Fruit fly (Drosophila melanogaster): ENCODE results near the gene ND-15.

ND-15 gene

dm6 chr2L:166115-167069, 51.9 kb downstream of the ND-15 start (continued):
- TF ChIP-seq CG14965 (GFP tag; optimal IDR thresholded peaks at IDR 0.05; ENCODE audit: borderline replicate concordance) = no peak

- TF ChIP-seq nom (GFP tag; optimal IDR thresholded peaks at IDR 0.05) (peak; percentile 93), Adf1 (GFP tag; IDR thresholded peaks at IDR 0.05) (no peak), MTF-1 (GFP tag; optimal IDR thresholded peaks at IDR 0.05; ENCODE audit: borderline replicate concordance) (no peak), vnd (GFP tag; IDR thresholded peaks at IDR 0.05; ENCODE audit: partially characterized antibody) (no peak), CG3726 (GFP tag; IDR thresholded peaks at IDR 0.05) (no peak), CG1832 (GFP tag; optimal IDR thresholded peaks at IDR 0.05) (no peak), E2f2 (GFP tag; IDR thresholded peaks at IDR 0.05) (no peak), CG14965 (GFP tag; optimal IDR thresholded peaks at IDR 0.05; ENCODE audit: borderline replicate concordance) (no peak), CG13894 (tag; optimal IDR thresholded peaks at IDR 0.05) (peak; percentile 20), bsh (GFP tag; optimal IDR thresholded peaks at IDR 0.05) (peak in 1 of 2 experiments; percentile 28)
Measured at dm6 chr2L:168270-168901, 53.9 kb downstream of the ND-15 start.

- no peak for TF ChIP-seq kah (GFP tag; optimal IDR thresholded peaks at IDR 0.05)
- TF ChIP-seq CG16813 (GFP tag; IDR thresholded peaks at IDR 0.05; ENCODE audit: partially characterized antibody) = no peak
- TF ChIP-seq zen2 (GFP tag; IDR thresholded peaks at IDR 0.05; ENCODE audit: partially characterized antibody) = no peak
- no peak for TF ChIP-seq CG14860 (GFP tag; IDR thresholded peaks at IDR 0.05; ENCODE audit: partially characterized antibody)
- no peak for TF ChIP-seq dpn (GFP tag; optimal IDR thresholded peaks at IDR 0.05)
- no peak for TF ChIP-seq wdn (GFP tag; IDR thresholded peaks at IDR 0.05)
- TF ChIP-seq lola (GFP tag; optimal IDR thresholded peaks at IDR 0.05) = no peak
- no peak for TF ChIP-seq ac (GFP tag; optimal IDR thresholded peaks at IDR 0.05)
- peak; percentile 21 for TF ChIP-seq sd (tag; optimal IDR thresholded peaks at IDR 0.05)
- no peak for TF ChIP-seq CG8944 (GFP tag; optimal IDR thresholded peaks at IDR 0.05)
- TF ChIP-seq jumu (GFP tag; optimal IDR thresholded peaks at IDR 0.05) = no peak
- no peak for TF ChIP-seq scrt (GFP tag; optimal IDR thresholded peaks at IDR 0.05)
- no peak for TF ChIP-seq CG8765 (GFP tag; IDR thresholded peaks at IDR 0.05)
- no peak for TF ChIP-seq Gsc (GFP tag; IDR thresholded peaks at IDR 0.05)
- TF ChIP-seq sc (optimal IDR thresholded peaks at IDR 0.05) = no peak
- TF ChIP-seq sc (GFP tag; optimal IDR thresholded peaks at IDR 0.05) = no peak
- no peak for TF ChIP-seq pb (GFP tag; optimal IDR thresholded peaks at IDR 0.05)
- no peak for TF ChIP-seq Camta (GFP tag; optimal IDR thresholded peaks at IDR 0.05)
- peak; percentile 55 for TF ChIP-seq grn (GFP tag; optimal IDR thresholded peaks at IDR 0.05)
- TF ChIP-seq Bdp1 (GFP tag; optimal IDR thresholded peaks at IDR 0.05) = no peak
- no peak for TF ChIP-seq zfh2 (GFP tag; optimal IDR thresholded peaks at IDR 0.05)
- TF ChIP-seq Blimp-1 (GFP tag; optimal IDR thresholded peaks at IDR 0.05) = no peak
- no peak for TF ChIP-seq CG8478 (optimal IDR thresholded peaks at IDR 0.05)
- no peak for TF ChIP-seq inv (GFP tag; IDR thresholded peaks at IDR 0.05; ENCODE audit: partially characterized antibody)
- TF ChIP-seq exex (tag; optimal IDR thresholded peaks at IDR 0.05) = peak; percentile 91
- peak; percentile 10 for TF ChIP-seq CG9437 (GFP tag; optimal IDR thresholded peaks at IDR 0.05)
- TF ChIP-seq tgo (GFP tag; IDR thresholded peaks at IDR 0.05) = no peak
- no peak for TF ChIP-seq Dek (tag; optimal IDR thresholded peaks at IDR 0.05)
- TF ChIP-seq Pdp1 (GFP tag; optimal IDR thresholded peaks at IDR 0.05) = peak in 1 of 2 experiments; percentile 69
- TF ChIP-seq CG13775 (GFP tag; optimal IDR thresholded peaks at IDR 0.05) = no peak
- TF ChIP-seq phol (tag; optimal IDR thresholded peaks at IDR 0.05) = no peak
- peak; percentile 61 for TF ChIP-seq Med (GFP tag)
- TF ChIP-seq B-H1 (GFP tag; IDR thresholded peaks at IDR 0.05) = no peak
- TF ChIP-seq ap (GFP tag; IDR thresholded peaks at IDR 0.05) = no peak
Measured at dm6 chr2L:170383-170782, 55.9 kb downstream of the ND-15 start.
